Worm (Caenorhabditis elegans) whole organism, L3 larva: Measurements from ENCODE around the gene T12B3.2.

Experiments
- R02D3.7 ChIP-seq: fragments of 150-350 bp; optimal IDR thresholded peaks from 2 replicates; lab custom pipeline; 2014; ENCODE audit warnings: missing biosample characterization, missing genetic modification characterization
- ZK546.5 ChIP-seq: sonication (generic microtip); optimal IDR thresholded peaks from 2 replicates; lab custom pipeline; 2017; ENCODE audit warnings: missing biosample characterization, missing genetic modification characterization
- aly-2 ChIP-seq: fragments of 150-350 bp; optimal IDR thresholded peaks from 2 replicates; lab custom pipeline; 2014; ENCODE audit warnings: missing biosample characterization, missing genetic modification characterization
- ama-1 ChIP-seq: fragments of 150-350 bp; optimal IDR thresholded peaks from 2 replicates; lab custom pipeline; 2018
- ceh-16 ChIP-seq: sonication (generic microtip); optimal IDR thresholded peaks from 2 replicates; lab custom pipeline; 2017; ENCODE audit warnings: missing biosample characterization, missing genetic modification characterization
- ceh-82 ChIP-seq: fragments of 150-350 bp; optimal IDR thresholded peaks from 2 replicates; lab custom pipeline; 2014; ENCODE audit warnings: missing biosample characterization, missing genetic modification characterization
- egl-27 ChIP-seq: sonication (generic microtip); optimal IDR thresholded peaks from 4 replicates; lab custom pipeline; 2017; ENCODE audit warnings: missing biosample characterization, missing genetic modification reagents, missing genetic modification characterization
- elt-1 ChIP-seq: fragments of 150-350 bp; optimal IDR thresholded peaks from 2 replicates; lab custom pipeline; 2014; ENCODE audit warnings: missing biosample characterization, missing genetic modification characterization
- elt-2 ChIP-seq: sonication (generic microtip); optimal IDR thresholded peaks from 2 replicates; lab custom pipeline; 2016; ENCODE audit warnings: missing genetic modification reagents, mild to moderate bottlenecking, missing genetic modification characterization, missing compliant biosample characterization
- elt-3 ChIP-seq, 3 experiments: fragments of 150-350 bp in 1 of 3; sonication (generic microtip) in 2 of 3; optimal IDR thresholded peaks; 2 replicates in 2 of 3; 4 replicates in 1 of 3; lab custom pipeline; 2014 to 2017; ENCODE audit warnings: missing biosample characterization in 3 of 3, missing genetic modification characterization in 3 of 3
- fkh-10 ChIP-seq: sonication (generic microtip); optimal IDR thresholded peaks from 2 replicates; lab custom pipeline; 2017; ENCODE audit warnings: missing biosample characterization, missing genetic modification reagents, missing genetic modification characterization
- fkh-2 ChIP-seq: fragments of 150-350 bp; optimal IDR thresholded peaks from 2 replicates; lab custom pipeline; 2014; ENCODE audit warnings: missing biosample characterization, missing genetic modification reagents, missing genetic modification characterization
- fos-1 ChIP-seq: fragments of 150-350 bp; optimal IDR thresholded peaks from 2 replicates; lab custom pipeline; 2014; ENCODE audit warnings: missing biosample characterization, missing genetic modification characterization
- lin-39 ChIP-seq: fragments of 150-350 bp; optimal IDR thresholded peaks from 2 replicates; lab custom pipeline; 2018; ENCODE audit warnings: missing biosample characterization, missing genetic modification reagents, missing genetic modification characterization
- lsy-12 ChIP-seq: sonication (generic microtip); optimal IDR thresholded peaks from 2 replicates; lab custom pipeline; 2016; ENCODE audit warnings: mild to moderate bottlenecking, missing genetic modification characterization, missing compliant biosample characterization
- mml-1 ChIP-seq: fragments of 150-350 bp; sonication (generic microtip); optimal IDR thresholded peaks from 3 replicates; lab custom pipeline; 2014; ENCODE audit warnings: missing biosample characterization, missing genetic modification characterization
- nfya-1 ChIP-seq: sonication (generic microtip); optimal IDR thresholded peaks from 2 replicates; lab custom pipeline; 2017; ENCODE audit warnings: missing genetic modification characterization, mild to moderate bottlenecking, missing compliant biosample characterization, antibody characterized with exemption, moderate library complexity; ENCODE audit not compliant: insufficient read depth
- nhr-11 ChIP-seq: fragments of 150-350 bp; optimal IDR thresholded peaks from 2 replicates; lab custom pipeline; 2014; ENCODE audit warnings: missing biosample characterization, missing genetic modification characterization
- nhr-237 ChIP-seq: fragments of 150-350 bp; optimal IDR thresholded peaks from 2 replicates; lab custom pipeline; 2014; ENCODE audit warnings: missing biosample characterization, missing genetic modification characterization
- nhr-25 ChIP-seq: sonication (generic microtip); optimal IDR thresholded peaks from 2 replicates; lab custom pipeline; 2017; ENCODE audit warnings: missing biosample characterization, missing genetic modification characterization
- nhr-28 ChIP-seq: fragments of 150-350 bp; optimal IDR thresholded peaks from 2 replicates; lab custom pipeline; 2014; ENCODE audit warnings: missing biosample characterization, missing genetic modification characterization
- nhr-43 ChIP-seq: sonication (generic microtip); optimal IDR thresholded peaks from 2 replicates; lab custom pipeline; 2016; ENCODE audit warnings: mild to moderate bottlenecking, missing genetic modification characterization, missing compliant biosample characterization; ENCODE audit not compliant: poor library complexity, severe bottlenecking
- nhr-67 ChIP-seq: fragments of 150-350 bp; optimal IDR thresholded peaks from 2 replicates; lab custom pipeline; 2014; ENCODE audit warnings: missing biosample characterization, missing genetic modification characterization
- nhr-76 ChIP-seq: fragments of 150-350 bp; sonication (generic microtip); optimal IDR thresholded peaks from 5 replicates; lab custom pipeline; 2014; ENCODE audit warnings: missing biosample characterization, missing genetic modification characterization
- nhr-77 ChIP-seq: fragments of 150-350 bp; optimal IDR thresholded peaks from 2 replicates; lab custom pipeline; 2014; ENCODE audit warnings: missing biosample characterization, missing genetic modification characterization
- pqm-1 ChIP-seq: fragments of 150-350 bp; optimal IDR thresholded peaks from 2 replicates; lab custom pipeline; 2017; ENCODE audit warnings: missing biosample characterization, missing genetic modification characterization, inconsistent platforms
- sea-2 ChIP-seq: fragments of 150-350 bp; sonication (generic microtip); optimal IDR thresholded peaks from 4 replicates; lab custom pipeline; 2014; ENCODE audit warnings: missing biosample characterization, missing genetic modification reagents, missing genetic modification characterization
- skn-1 ChIP-seq: fragments of 150-350 bp; optimal IDR thresholded peaks from 2 replicates; lab custom pipeline; 2014; ENCODE audit warnings: missing biosample characterization, missing genetic modification characterization
- snpc-4 ChIP-seq: fragments of 150-350 bp; optimal IDR thresholded peaks from 2 replicates; lab custom pipeline; 2014; ENCODE audit warnings: missing biosample characterization, missing genetic modification characterization
- unc-39 ChIP-seq: sonication (generic microtip); optimal IDR thresholded peaks from 4 replicates; lab custom pipeline; 2017; ENCODE audit warnings: missing biosample characterization, missing genetic modification characterization
- unc-62 ChIP-seq: fragments of 150-350 bp; sonication (generic microtip); optimal IDR thresholded peaks from 4 replicates; lab custom pipeline; 2014; ENCODE audit warnings: missing biosample characterization, missing genetic modification reagents, missing genetic modification characterization
- zag-1 ChIP-seq: fragments of 150-350 bp; optimal IDR thresholded peaks from 2 replicates; lab custom pipeline; 2014; ENCODE audit warnings: missing biosample characterization, missing genetic modification characterization
- ztf-11 ChIP-seq: fragments of 150-350 bp; optimal IDR thresholded peaks from 2 replicates; lab custom pipeline; 2014; ENCODE audit warnings: missing biosample characterization, missing genetic modification characterization
- ztf-4 ChIP-seq: fragments of 150-350 bp; optimal IDR thresholded peaks from 2 replicates; lab custom pipeline; 2014; ENCODE audit warnings: missing biosample characterization, missing genetic modification characterization

Gene T12B3.2

DNA sequence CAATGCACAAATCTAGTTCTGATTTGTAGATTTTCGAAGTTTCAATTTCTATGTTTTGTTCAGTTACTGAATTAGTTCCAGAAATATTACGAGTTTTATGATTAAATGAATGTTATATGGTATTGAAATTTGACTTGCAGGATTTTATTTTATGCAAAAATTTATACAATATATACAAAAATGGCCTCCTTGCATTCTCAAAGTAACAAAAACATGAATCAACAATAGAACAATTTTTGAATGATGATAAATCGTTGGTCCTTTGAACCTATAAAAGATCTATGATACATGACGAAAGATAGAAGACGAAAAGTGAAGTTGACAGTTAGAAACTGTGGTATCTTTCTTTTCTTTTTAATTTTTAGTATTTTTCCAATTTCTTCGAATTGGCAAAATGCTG, at the start of gene T12B3.2:
T12B3.2 (plus strand) TSS at position 301 of the 400 bp plus-strand sequence.
- TF ChIP-seq elt-2, result peak; percentile 1
- no peak for TF ChIP-seq nfya-1 (tag; lab: Kevin White, UChicago)
- no peak for TF ChIP-seq sea-2 (GFP tag; lab: Kevin White, UChicago)
- no peak for TF ChIP-seq ama-1
- TF ChIP-seq, all 47 proteins: peak for 1

DNA sequence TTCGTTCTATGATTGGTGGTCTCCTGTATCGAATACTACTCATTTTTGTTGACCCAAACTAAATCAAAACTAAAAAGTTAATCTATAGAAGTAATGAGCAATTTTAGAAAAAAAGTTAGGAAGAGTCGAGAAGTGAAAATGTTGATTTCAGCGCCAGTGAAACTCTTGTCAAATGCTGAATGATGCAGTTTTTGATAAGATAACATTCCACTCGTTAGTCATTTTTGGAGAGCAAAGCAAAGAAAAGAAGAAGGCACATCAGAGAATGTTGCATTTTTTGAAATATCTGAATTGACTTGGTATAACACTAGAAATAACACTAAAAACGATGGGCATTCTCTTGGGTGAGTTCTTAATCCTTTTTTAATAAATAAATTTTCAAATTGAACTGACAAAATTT, 47.7 kb upstream of the T12B3.2 start, which contains the start of gene sqst-2:
sqst-2 (minus strand) TSS at position 58 of the 400 bp plus-strand sequence.
- TF ChIP-seq elt-1 (tag; lab: Kevin White, UChicago) (no peak), nhr-28 (no peak), lin-39 (tag; lab: Kevin White, UChicago) (no peak), elt-3 (tag; optimal IDR thresholded peaks at IDR 0.05; lab: Kevin White, UChicago) (no peak), nfya-1 (tag; lab: Kevin White, UChicago) (no peak), R02D3.7 (tag; lab: Kevin White, UChicago) (no peak), unc-62 (GFP tag; lab: Kevin White, UChicago) (no peak), nhr-11 (tag; lab: Kevin White, UChicago) (no peak), nhr-237 (no peak), ztf-4 (tag; lab: Kevin White, UChicago) (no peak), pqm-1 (tag; lab: Kevin White, UChicago) (peak; percentile 41), elt-2 (peak; percentile 49)

ce11 chrIV:7332695-7333094, 43.9 kb upstream of the T12B3.2 start, which contains the start of gene ocr-4:
Gene ocr-4 (minus strand): TSS chrIV:7332795.
- TF ChIP-seq lin-39 (tag; lab: Kevin White, UChicago), result no peak

DNA sequence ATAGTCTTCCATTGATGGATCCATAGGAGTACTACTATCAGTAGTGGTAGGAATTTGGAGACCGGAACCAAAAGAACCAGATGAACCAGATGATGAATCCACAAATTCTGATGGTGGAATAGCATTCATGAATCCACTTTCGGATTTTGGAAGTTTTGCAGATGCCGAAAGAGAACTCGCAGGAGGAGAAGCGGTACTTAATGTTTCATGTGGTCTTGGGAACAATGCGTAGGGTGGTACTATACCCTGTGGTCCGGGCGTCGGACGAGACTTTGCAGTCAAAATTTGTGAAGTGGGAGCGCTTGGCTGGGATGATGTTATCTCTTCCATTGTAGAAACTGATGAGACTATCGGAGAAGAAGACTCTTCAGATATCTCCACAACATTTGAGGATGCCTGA, 38.6 kb upstream of the T12B3.2 start:
- TF ChIP-seq snpc-4 (tag; lab: Kevin White, UChicago), result no peak

DNA sequence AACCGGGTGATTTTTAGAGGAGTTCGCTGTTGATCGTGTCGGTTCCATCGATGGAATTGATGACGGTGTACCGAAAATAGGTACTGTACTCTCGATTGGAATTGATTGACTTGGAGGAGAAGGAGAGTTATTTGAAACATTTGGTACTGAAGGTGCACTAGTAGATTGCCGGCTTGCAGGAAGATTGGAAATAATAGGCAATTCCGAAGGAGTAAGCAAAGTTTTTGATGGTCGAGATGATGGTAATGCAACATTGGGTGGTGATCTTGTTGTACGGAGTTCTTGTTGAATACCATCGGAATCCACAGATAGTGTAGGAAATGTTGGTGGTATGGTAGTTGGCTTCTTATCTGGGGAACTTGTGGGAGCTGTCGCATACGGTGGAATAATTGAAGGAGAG, 37.5 kb upstream of the T12B3.2 start:
- no peak for TF ChIP-seq nfya-1 (tag; lab: Kevin White, UChicago)
- TF ChIP-seq nhr-77 (tag; lab: Kevin White, UChicago), result no peak
- TF ChIP-seq nhr-28, result no peak

ce11 chrIV:7342144-7342543, 34.5 kb upstream of the T12B3.2 start:
- TF ChIP-seq ceh-82 (tag; lab: Kevin White, UChicago), result no peak
- no peak for TF ChIP-seq snpc-4 (tag; lab: Kevin White, UChicago)
- no peak for TF ChIP-seq nhr-67 (tag; lab: Kevin White, UChicago)
- no peak for TF ChIP-seq zag-1 (tag; lab: Kevin White, UChicago)
- TF ChIP-seq ztf-4 (tag; lab: Kevin White, UChicago), result no peak
- no peak for TF ChIP-seq skn-1 (tag; lab: Kevin White, UChicago)
- no peak for TF ChIP-seq elt-3 (tag; optimal IDR thresholded peaks at IDR 0.05; lab: Kevin White, UChicago)
- TF ChIP-seq ztf-11 (tag; lab: Kevin White, UChicago), result no peak
- no peak for TF ChIP-seq fos-1 (tag; lab: Kevin White, UChicago)
- TF ChIP-seq fkh-2, result no peak
- no peak for TF ChIP-seq unc-39 (tag; lab: Kevin White, UChicago)
- no peak for TF ChIP-seq nhr-76 (tag; lab: Kevin White, UChicago)
- TF ChIP-seq R02D3.7 (tag; lab: Kevin White, UChicago), result no peak
- no peak for TF ChIP-seq ZK546.5
- TF ChIP-seq ceh-16, result no peak
- TF ChIP-seq lin-39 (tag; lab: Kevin White, UChicago), result no peak
- no peak for TF ChIP-seq mml-1 (tag; lab: Kevin White, UChicago)
- no peak for TF ChIP-seq egl-27 (tag; lab: Kevin White, UChicago)

ce11 chrIV:7344020-7344419, 32.6 kb upstream of the T12B3.2 start:
- TF ChIP-seq ztf-11 (tag; lab: Kevin White, UChicago), result no peak
- no peak for TF ChIP-seq fkh-10 (GFP tag; lab: Kevin White, UChicago)
- TF ChIP-seq aly-2 (tag; lab: Kevin White, UChicago), result no peak
- no peak for TF ChIP-seq lsy-12 (tag; lab: Kevin White, UChicago)
- TF ChIP-seq elt-2, result peak; percentile 25
- TF ChIP-seq pqm-1 (tag; lab: Kevin White, UChicago), result no peak
- TF ChIP-seq unc-62 (GFP tag; lab: Kevin White, UChicago), result no peak
- peak; percentile 31 for TF ChIP-seq nhr-43 (tag; lab: Kevin White, UChicago)
- TF ChIP-seq ZK546.5, result no peak
- no peak for TF ChIP-seq nhr-25
- no peak for TF ChIP-seq egl-27 (tag; lab: Kevin White, UChicago)
